Worm (Caenorhabditis elegans): ENCODE results near the gene T01C8.3.

The T01C8.3 gene

DNA sequence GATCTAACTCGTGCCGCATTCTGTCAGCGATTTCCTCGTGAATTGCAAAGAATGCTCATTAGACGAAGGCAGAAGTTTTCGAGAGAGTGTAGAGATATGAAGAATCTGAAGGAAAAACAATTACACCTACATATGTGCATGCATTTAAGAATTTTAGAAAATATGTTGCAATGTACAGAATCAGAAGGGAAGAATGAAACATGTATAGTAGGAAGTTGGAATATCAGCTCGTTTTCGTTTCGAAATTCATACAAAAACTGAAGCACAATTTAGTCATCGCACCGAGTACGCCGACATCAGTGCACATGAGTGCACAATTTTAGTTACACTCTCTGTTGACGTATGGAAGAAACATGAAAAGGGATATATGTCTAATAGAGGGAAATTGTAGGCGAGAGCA, 28.5 kb downstream of the T01C8.3 start, which contains the start of gene C10E2.5 (continued):
- TF ChIP-seq Y67H2A.10 (GFP tag; conservative IDR thresholded peaks at IDR 0.05) (no peak), F57C9.4 (tag; optimal IDR thresholded peaks at IDR 0.05) (no peak)

ce11 chrX:16752196-16752595, 30.8 kb downstream of the T01C8.3 start:
- no peak for TF ChIP-seq sdz-38 (tag; optimal IDR thresholded peaks at IDR 0.05)
- TF ChIP-seq egl-44 (GFP tag; IDR thresholded peaks at IDR 0.05) = no peak
- TF ChIP-seq ztf-22 (GFP tag; optimal IDR thresholded peaks at IDR 0.05) = no peak
- TF ChIP-seq atf-7 (tag; optimal IDR thresholded peaks at IDR 0.05) = no peak
- no peak for TF ChIP-seq snpc-1.1 (tag; optimal IDR thresholded peaks at IDR 0.05; ENCODE audit: insufficient read depth)
- no peak for TF ChIP-seq ekl-4 (GFP tag; IDR thresholded peaks at IDR 0.05)
- TF ChIP-seq F39B2.1 (GFP tag; IDR thresholded peaks at IDR 0.05) = no peak
- TF ChIP-seq efl-1 (GFP tag; optimal IDR thresholded peaks at IDR 0.05) = no peak
- no peak for TF ChIP-seq hsf-1 (GFP tag; IDR thresholded peaks at IDR 0.05)
- no peak for TF ChIP-seq nhr-90 (tag; optimal IDR thresholded peaks at IDR 0.05)
- TF ChIP-seq F49E8.2 (tag; optimal IDR thresholded peaks at IDR 0.05; ENCODE audit: insufficient read depth) = no peak

DNA sequence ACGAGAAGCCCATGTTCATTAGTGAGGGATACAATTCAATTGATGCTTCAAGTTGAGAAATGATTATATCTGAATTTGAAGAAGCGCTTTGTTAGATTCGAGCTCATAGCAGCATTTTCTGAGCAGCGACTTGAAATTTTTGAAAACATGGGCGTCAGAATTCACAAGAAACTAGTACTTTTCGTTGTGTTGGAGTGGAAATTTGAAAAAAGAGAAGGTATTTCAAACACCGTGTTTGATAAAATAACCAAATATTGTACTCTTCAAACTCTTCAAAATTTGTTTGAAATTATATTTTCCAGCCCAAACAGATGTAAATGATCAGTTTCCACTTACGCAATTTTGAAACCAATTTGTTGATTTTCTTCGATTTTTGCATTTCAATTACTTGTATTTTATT, 38.1 kb downstream of the T01C8.3 start, which contains the start of gene C10E2.2:
TSS of gene C10E2.2 (plus strand) at position 301 of the 400 bp plus-strand sequence.
- TF ChIP-seq Y95B8A.8 (GFP tag; IDR thresholded peaks at IDR 0.05) (no peak), rpc-1 (optimal IDR thresholded peaks at IDR 0.05) (no peak), rpc-1 (tag; optimal IDR thresholded peaks at IDR 0.05) (no peak), attf-3 (GFP tag; conservative IDR thresholded peaks at IDR 0.05) (no peak), him-1 (tag; optimal IDR thresholded peaks at IDR 0.05) (no peak), K12H6.12 (tag; optimal IDR thresholded peaks at IDR 0.05) (no peak), nhr-179 (tag; optimal IDR thresholded peaks at IDR 0.05) (no peak), hrde-1 (tag; optimal IDR thresholded peaks at IDR 0.05; ENCODE audit: borderline replicate concordance) (no peak), mxl-1 (tag; optimal IDR thresholded peaks at IDR 0.05) (no peak), hmg-1.2 (GFP tag; IDR thresholded peaks at IDR 0.05) (no peak), F10E7.11 (tag; optimal IDR thresholded peaks at IDR 0.05) (no peak), attf-6 (GFP tag; IDR thresholded peaks at IDR 0.05) (no peak), nhr-27 (tag; optimal IDR thresholded peaks at IDR 0.05) (no peak), lag-1 (GFP tag; IDR thresholded peaks at IDR 0.05) (no peak), hlh-12 (tag; optimal IDR thresholded peaks at IDR 0.05) (no peak), Y67H2A.10 (GFP tag; conservative IDR thresholded peaks at IDR 0.05) (no peak), pha-4 (tag; optimal IDR thresholded peaks at IDR 0.05) (no peak), sptf-2 (GFP tag; optimal IDR thresholded peaks at IDR 0.05) (no peak), F57A8.1 (GFP tag; optimal IDR thresholded peaks at IDR 0.05) (no peak), attf-5 (GFP tag; optimal IDR thresholded peaks at IDR 0.05) (no peak), bed-1 (GFP tag; IDR thresholded peaks at IDR 0.05) (no peak)

DNA sequence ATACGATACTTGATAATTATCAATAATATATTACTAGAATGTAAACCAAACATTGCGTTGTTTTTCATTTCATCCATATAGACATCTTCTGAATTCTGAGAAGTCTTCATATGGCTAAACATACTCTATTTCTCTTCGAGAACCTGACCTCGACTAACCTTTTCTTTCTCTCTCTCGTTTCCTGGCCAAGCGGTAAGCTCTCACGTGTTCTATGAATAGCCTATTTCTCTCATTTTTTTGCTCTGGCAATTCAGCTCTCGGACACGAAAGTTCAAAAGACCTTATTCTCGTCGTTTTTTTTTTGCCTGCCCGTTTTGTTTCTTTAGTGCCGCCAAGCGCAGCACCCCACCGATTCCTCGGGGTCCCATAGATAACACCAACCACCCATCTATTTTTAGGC, 45.5 kb downstream of the T01C8.3 start:
- TF ChIP-seq F57C9.4 (tag; optimal IDR thresholded peaks at IDR 0.05) (no peak), lsl-1 (GFP tag; optimal IDR thresholded peaks at IDR 0.05) (no peak), unc-130 (GFP tag; optimal IDR thresholded peaks at IDR 0.05) (no peak), cebp-2 (GFP tag; IDR thresholded peaks at IDR 0.05) (no peak), nhr-120 (GFP tag; IDR thresholded peaks at IDR 0.05) (no peak), F39B2.1 (GFP tag; IDR thresholded peaks at IDR 0.05) (no peak), K12H6.12 (tag; optimal IDR thresholded peaks at IDR 0.05) (no peak), repo-1 (tag; optimal IDR thresholded peaks at IDR 0.05) (no peak), F10E7.11 (tag; optimal IDR thresholded peaks at IDR 0.05) (no peak), sptf-2 (GFP tag; optimal IDR thresholded peaks at IDR 0.05) (no peak), akir-1 (GFP tag; optimal IDR thresholded peaks at IDR 0.05) (no peak), zfh-2 (GFP tag; conservative IDR thresholded peaks at IDR 0.05) (no peak), snpc-4 (GFP tag; optimal IDR thresholded peaks at IDR 0.05) (no peak), snpc-4 (tag; optimal IDR thresholded peaks at IDR 0.05) (no peak), B0261.1 (tag; optimal IDR thresholded peaks at IDR 0.05) (no peak), lsy-27 (tag; optimal IDR thresholded peaks at IDR 0.05; ENCODE audit: borderline replicate concordance, insufficient read depth) (no peak), pbrm-1 (GFP tag; IDR thresholded peaks at IDR 0.05) (no peak)

All from whole organism, young adult.